Worm (Caenorhabditis elegans): ENCODE measurements around the gene C08E8.10.

The C08E8.10 gene

ce11 chrV:18339807-18340206, at the start of gene C08E8.10:
Gene C08E8.10, minus strand, starts transcription at chrV:18339907.
- TF ChIP-seq tbx-37 (GFP tag; conservative IDR thresholded peaks at IDR 0.05) (no peak), ceh-36 (tag; optimal IDR thresholded peaks at IDR 0.05) (no peak), hmbx-1 (tag; optimal IDR thresholded peaks at IDR 0.05) (no peak), B0310.2 (tag; optimal IDR thresholded peaks at IDR 0.05) (no peak), scrt-1 (GFP tag; IDR thresholded peaks at IDR 0.05) (no peak), tbx-11 (GFP tag; IDR thresholded peaks at IDR 0.05) (no peak), F13C5.2 (tag; optimal IDR thresholded peaks at IDR 0.05) (no peak), aly-1 (tag; optimal IDR thresholded peaks at IDR 0.05) (no peak), tra-4 (tag; optimal IDR thresholded peaks at IDR 0.05) (no peak), sea-1 (GFP tag; conservative IDR thresholded peaks at IDR 0.05) (no peak), ceh-13 (GFP tag; optimal IDR thresholded peaks at IDR 0.05) (no peak), pes-1 (GFP tag; IDR thresholded peaks at IDR 0.05) (no peak), flt-1 (GFP tag; IDR thresholded peaks at IDR 0.05) (no peak), ets-7 (tag; optimal IDR thresholded peaks at IDR 0.05) (no peak), hmg-4 (GFP tag; optimal IDR thresholded peaks at IDR 0.05) (no peak), ama-1 (optimal IDR thresholded peaks at IDR 0.05) (no peak), hnd-1 (tag; optimal IDR thresholded peaks at IDR 0.05) (no peak)

- TF ChIP-seq ceh-13 (GFP tag; optimal IDR thresholded peaks at IDR 0.05), result no peak
- no peak for TF ChIP-seq ceh-36 (tag; optimal IDR thresholded peaks at IDR 0.05)
- no peak for TF ChIP-seq hnd-1 (tag; optimal IDR thresholded peaks at IDR 0.05)
- no peak for TF ChIP-seq ama-1 (optimal IDR thresholded peaks at IDR 0.05)
- no peak for TF ChIP-seq tra-4 (tag; optimal IDR thresholded peaks at IDR 0.05)
- TF ChIP-seq scrt-1 (GFP tag; IDR thresholded peaks at IDR 0.05), result no peak
- TF ChIP-seq hmbx-1 (tag; optimal IDR thresholded peaks at IDR 0.05), result no peak
- no peak for TF ChIP-seq sea-1 (GFP tag; conservative IDR thresholded peaks at IDR 0.05)
- no peak for TF ChIP-seq hmg-4 (GFP tag; optimal IDR thresholded peaks at IDR 0.05)
These were observed 49.3 kb upstream of the C08E8.10 start, which contains the start of the genes Y51A2B.4 and Y51A2B.5 for ce11 chrV:18389046-18389445. Gene Y51A2B.4, minus strand, starts transcription at chrV:18389146. Gene Y51A2B.5, plus strand, starts transcription at chrV:18389277.

DNA sequence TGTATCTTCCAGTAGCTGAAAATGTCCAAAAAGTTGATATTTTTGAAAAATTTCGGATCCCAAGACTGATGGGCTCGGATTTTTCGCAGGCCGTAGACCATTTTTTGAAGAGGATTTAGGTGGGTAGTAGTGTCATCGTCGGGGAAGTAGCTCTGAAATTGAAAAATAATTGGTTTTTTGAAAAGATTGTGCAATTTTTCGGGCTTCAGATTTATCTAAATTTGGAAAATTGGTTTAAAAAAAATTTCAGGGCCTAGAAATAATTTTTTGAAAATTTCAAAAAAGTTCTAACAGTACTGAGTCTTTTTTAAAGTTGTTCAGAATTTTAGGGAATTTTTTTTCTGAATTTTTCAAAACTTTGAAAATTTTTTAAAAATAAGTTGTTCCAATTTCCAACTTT, 42.9 kb upstream of the C08E8.10 start, which contains the start of gene nhr-288:
Gene nhr-288 (minus strand): TSS at position 101 of the 400 bp plus-strand sequence.
- no peak for TF ChIP-seq ceh-13 (GFP tag; optimal IDR thresholded peaks at IDR 0.05)
- TF ChIP-seq tbx-37 (GFP tag; conservative IDR thresholded peaks at IDR 0.05), result no peak
- no peak for TF ChIP-seq tbx-11 (GFP tag; IDR thresholded peaks at IDR 0.05)
- TF ChIP-seq hmbx-1 (tag; optimal IDR thresholded peaks at IDR 0.05), result no peak
- no peak for TF ChIP-seq hnd-1 (tag; optimal IDR thresholded peaks at IDR 0.05)
- no peak for TF ChIP-seq aly-1 (tag; optimal IDR thresholded peaks at IDR 0.05)
- TF ChIP-seq flt-1 (GFP tag; IDR thresholded peaks at IDR 0.05), result no peak
- no peak for TF ChIP-seq B0310.2 (tag; optimal IDR thresholded peaks at IDR 0.05)

ce11 chrV:18378819-18379218, 39.1 kb upstream of the C08E8.10 start, which contains the start of gene Y51A2B.8:
Gene Y51A2B.8, plus strand, starts transcription at chrV:18379119.
- TF ChIP-seq ceh-13 (GFP tag; optimal IDR thresholded peaks at IDR 0.05) (no peak), ets-7 (tag; optimal IDR thresholded peaks at IDR 0.05) (no peak), tbx-37 (GFP tag; conservative IDR thresholded peaks at IDR 0.05) (no peak), pes-1 (GFP tag; IDR thresholded peaks at IDR 0.05) (no peak), aly-1 (tag; optimal IDR thresholded peaks at IDR 0.05) (no peak), ama-1 (optimal IDR thresholded peaks at IDR 0.05) (no peak), flt-1 (GFP tag; IDR thresholded peaks at IDR 0.05) (no peak), hmbx-1 (tag; optimal IDR thresholded peaks at IDR 0.05) (no peak), B0310.2 (tag; optimal IDR thresholded peaks at IDR 0.05) (no peak), scrt-1 (GFP tag; IDR thresholded peaks at IDR 0.05) (no peak), hnd-1 (tag; optimal IDR thresholded peaks at IDR 0.05) (no peak), tra-4 (tag; optimal IDR thresholded peaks at IDR 0.05) (no peak), tbx-11 (GFP tag; IDR thresholded peaks at IDR 0.05) (no peak), sea-1 (GFP tag; conservative IDR thresholded peaks at IDR 0.05) (no peak), F13C5.2 (tag; optimal IDR thresholded peaks at IDR 0.05) (no peak), hmg-4 (GFP tag; optimal IDR thresholded peaks at IDR 0.05) (no peak), ceh-36 (tag; optimal IDR thresholded peaks at IDR 0.05) (no peak)

DNA sequence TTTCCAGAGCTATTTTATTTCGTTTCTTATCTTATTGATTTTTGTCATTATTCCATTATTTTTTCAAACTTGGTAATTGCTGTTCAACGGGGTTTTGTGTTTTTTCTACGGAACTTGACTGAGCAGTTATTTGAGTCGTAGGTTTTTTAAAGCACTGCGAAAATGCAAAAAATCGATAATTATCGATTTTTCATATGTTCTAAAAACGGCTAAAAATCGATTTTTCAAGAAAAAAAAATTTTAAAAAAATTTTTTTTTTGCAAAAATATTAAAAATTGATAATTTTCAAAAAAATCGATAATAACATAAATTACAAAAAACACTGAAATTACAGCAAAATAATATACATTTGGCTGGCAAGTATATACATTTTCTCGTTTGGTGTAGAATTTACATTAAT, 35.8 kb upstream of the C08E8.10 start:
- no peak for TF ChIP-seq tbx-37 (GFP tag; conservative IDR thresholded peaks at IDR 0.05)
- no peak for TF ChIP-seq hmbx-1 (tag; optimal IDR thresholded peaks at IDR 0.05)

- TF ChIP-seq ceh-36 (tag; optimal IDR thresholded peaks at IDR 0.05), result no peak
- TF ChIP-seq ama-1 (optimal IDR thresholded peaks at IDR 0.05), result no peak
- no peak for TF ChIP-seq scrt-1 (GFP tag; IDR thresholded peaks at IDR 0.05)
- TF ChIP-seq tbx-37 (GFP tag; conservative IDR thresholded peaks at IDR 0.05), result no peak
- TF ChIP-seq pes-1 (GFP tag; IDR thresholded peaks at IDR 0.05), result no peak
- no peak for TF ChIP-seq hmbx-1 (tag; optimal IDR thresholded peaks at IDR 0.05)
- TF ChIP-seq tbx-11 (GFP tag; IDR thresholded peaks at IDR 0.05), result no peak
These were observed 34.5 kb upstream of the C08E8.10 start, which contains the start of gene Y51A2B.2 for ce11 chrV:18374194-18374593. Gene Y51A2B.2, plus strand, starts transcription at chrV:18374494.

- TF ChIP-seq B0310.2 (tag; optimal IDR thresholded peaks at IDR 0.05), result no peak
These were observed 31.9 kb upstream of the C08E8.10 start, which contains the start of gene C08E8.4 for ce11 chrV:18371579-18371978. Gene C08E8.4, plus strand, starts transcription at chrV:18371846.

DNA sequence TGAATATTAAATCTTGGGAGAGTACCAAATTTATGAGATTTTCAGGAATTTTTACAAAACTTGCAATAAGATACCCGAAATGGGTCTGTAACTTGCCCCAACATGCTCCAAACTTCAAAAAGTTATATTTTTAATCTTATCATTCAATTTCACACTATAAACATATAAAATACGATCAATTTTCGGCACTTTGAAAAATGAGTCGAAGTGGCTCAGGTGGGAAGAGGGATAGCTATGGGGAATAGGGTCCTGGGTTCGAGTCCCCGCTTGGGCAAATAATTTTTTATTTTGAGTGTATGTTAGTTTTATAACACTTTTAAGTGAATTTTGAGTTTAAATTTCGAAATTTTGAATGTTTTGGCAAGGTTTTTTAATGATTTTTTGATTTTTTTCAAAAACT, 31.3 kb upstream of the C08E8.10 start:
- no peak for TF ChIP-seq aly-1 (tag; optimal IDR thresholded peaks at IDR 0.05)
- TF ChIP-seq hmbx-1 (tag; optimal IDR thresholded peaks at IDR 0.05), result no peak
- TF ChIP-seq F13C5.2 (tag; optimal IDR thresholded peaks at IDR 0.05), result no peak
- TF ChIP-seq pes-1 (GFP tag; IDR thresholded peaks at IDR 0.05), result no peak
- no peak for TF ChIP-seq ceh-13 (GFP tag; optimal IDR thresholded peaks at IDR 0.05)
- TF ChIP-seq scrt-1 (GFP tag; IDR thresholded peaks at IDR 0.05), result no peak
- no peak for TF ChIP-seq tra-4 (tag; optimal IDR thresholded peaks at IDR 0.05)
- TF ChIP-seq ets-7 (tag; optimal IDR thresholded peaks at IDR 0.05), result no peak
- no peak for TF ChIP-seq tbx-37 (GFP tag; conservative IDR thresholded peaks at IDR 0.05)
- no peak for TF ChIP-seq sea-1 (GFP tag; conservative IDR thresholded peaks at IDR 0.05)
- no peak for TF ChIP-seq hmg-4 (GFP tag; optimal IDR thresholded peaks at IDR 0.05)
- TF ChIP-seq ama-1 (optimal IDR thresholded peaks at IDR 0.05), result no peak
- no peak for TF ChIP-seq tbx-11 (GFP tag; IDR thresholded peaks at IDR 0.05)
- no peak for TF ChIP-seq ceh-36 (tag; optimal IDR thresholded peaks at IDR 0.05)
- no peak for TF ChIP-seq B0310.2 (tag; optimal IDR thresholded peaks at IDR 0.05)
- TF ChIP-seq hnd-1 (tag; optimal IDR thresholded peaks at IDR 0.05), result no peak
- TF ChIP-seq flt-1 (GFP tag; IDR thresholded peaks at IDR 0.05), result no peak

Data from whole organism, early embryonic.